Worm (Caenorhabditis elegans): Measurements from ENCODE around the gene K09D9.9.

K09D9.9 gene

ce11 chrV:3943364-3943763 is 50.6 kb downstream of the K09D9.9 start:
- no peak for TF ChIP-seq him-1 (tag; optimal IDR thresholded peaks at IDR 0.05)
- TF ChIP-seq W03F9.2 (tag; optimal IDR thresholded peaks at IDR 0.05) = no peak
- no peak for TF ChIP-seq dao-5 (tag; optimal IDR thresholded peaks at IDR 0.05)
